Fruit fly (Drosophila melanogaster) whole organism, embryonic: ENCODE data around the gene Gyc88E.

Experiments used
- Antp ChIP-seq: fragments of 200-800 bp; sonication (Bioruptor generic); optimal IDR thresholded peaks from 3 replicates; lab custom pipeline; 2016; ENCODE audit warnings: missing biosample characterization, missing genetic modification characterization
- BEAF-32 ChIP-seq: fragments of 200-800 bp; sonication (Bioruptor generic); optimal IDR thresholded peaks from 3 replicates; lab custom pipeline; 2017; ENCODE audit warnings: missing biosample characterization, missing genetic modification characterization, mild to moderate bottlenecking, moderate library complexity, missing genetic modification reagents
- CG10366 ChIP-seq: fragments of 200-800 bp; sonication (Bioruptor generic); IDR thresholded peaks from 2 replicates; pipeline ENCODE4 v1.3.6; 2022; ENCODE audit warnings: missing biosample characterization, missing genetic modification characterization
- CG10543 ChIP-seq: fragments of 200-800 bp; sonication (Bioruptor generic); optimal IDR thresholded peaks from 3 replicates; lab custom pipeline; 2017; ENCODE audit warnings: missing biosample characterization, mild to moderate bottlenecking, missing genetic modification characterization, moderate library complexity
- CG10654 ChIP-seq: fragments of 200-800 bp; sonication (Bioruptor generic); optimal IDR thresholded peaks from 2 replicates; lab custom pipeline; 2016; ENCODE audit warnings: missing biosample characterization, missing genetic modification characterization
- CG10959 ChIP-seq: fragments of 200-800 bp; sonication (Bioruptor generic); IDR thresholded peaks from 2 replicates; pipeline ENCODE4 v1.3.6; 2022; ENCODE audit warnings: missing biosample characterization, missing genetic modification characterization
- CG11723 ChIP-seq: fragments of 200-800 bp; sonication (Bioruptor generic); optimal IDR thresholded peaks from 2 replicates; lab custom pipeline; 2017; ENCODE audit warnings: missing biosample characterization, mild to moderate bottlenecking, missing genetic modification characterization
- CG14441 ChIP-seq: fragments of 200-800 bp; sonication (Bioruptor generic); IDR thresholded peaks from 2 replicates; pipeline ENCODE4 v1.3.6; 2022; ENCODE audit warnings: missing biosample characterization, missing genetic modification characterization
- CG14710 ChIP-seq: fragments of 200-800 bp; sonication (Bioruptor generic); optimal IDR thresholded peaks from 3 replicates; lab custom pipeline; 2019; ENCODE audit warnings: missing biosample characterization, mild to moderate bottlenecking, missing genetic modification characterization, moderate library complexity
- CG14860 ChIP-seq: fragments of 200-800 bp; sonication (Bioruptor generic); IDR thresholded peaks from 3 replicates; pipeline ENCODE4 v1.3.6; 2022; ENCODE audit warnings: missing biosample characterization, missing genetic modification characterization; ENCODE audit not compliant: partially characterized antibody
- CG1529 ChIP-seq: fragments of 200-800 bp; sonication (Bioruptor generic); optimal IDR thresholded peaks from 3 replicates; lab custom pipeline; 2018; ENCODE audit warnings: missing biosample characterization, missing genetic modification characterization
- CG16779 ChIP-seq: fragments of 200-800 bp; sonication (Bioruptor generic); IDR thresholded peaks from 2 replicates; pipeline ENCODE4 v1.3.6; 2022; ENCODE audit warnings: missing biosample characterization, missing genetic modification characterization
- CG17328 ChIP-seq: fragments of 200-800 bp; sonication (Bioruptor generic); IDR thresholded peaks from 2 replicates; pipeline ENCODE4 v1.3.6; 2022; ENCODE audit warnings: missing biosample characterization, missing genetic modification characterization
- CG18619 ChIP-seq: fragments of 200-800 bp; sonication (Bioruptor generic); optimal IDR thresholded peaks from 3 replicates; lab custom pipeline; 2017; ENCODE audit warnings: missing biosample characterization, mild to moderate bottlenecking, missing genetic modification characterization
- CG2129 ChIP-seq: fragments of 200-800 bp; sonication (Bioruptor generic); IDR thresholded peaks from 2 replicates; pipeline ENCODE4 v1.3.6; 2022; ENCODE audit warnings: missing biosample characterization, missing genetic modification characterization; ENCODE audit not compliant: partially characterized antibody
- CG3281 ChIP-seq: fragments of 200-800 bp; sonication (Bioruptor generic); optimal IDR thresholded peaks from 3 replicates; lab custom pipeline; 2017; ENCODE audit warnings: missing biosample characterization, mild to moderate bottlenecking, missing genetic modification characterization
- CG3407 ChIP-seq: fragments of 200-800 bp; sonication (Bioruptor generic); optimal IDR thresholded peaks from 2 replicates; lab custom pipeline; 2018; ENCODE audit warnings: missing biosample characterization, mild to moderate bottlenecking, missing genetic modification characterization
- CG34224 ChIP-seq: fragments of 200-800 bp; sonication (Bioruptor generic); IDR thresholded peaks from 3 replicates; pipeline ENCODE4 v1.3.6; 2022; ENCODE audit warnings: missing biosample characterization, missing genetic modification characterization; ENCODE audit not compliant: partially characterized antibody
- CG6791 ChIP-seq: fragments of 200-800 bp; sonication (Bioruptor generic); IDR thresholded peaks from 3 replicates; pipeline ENCODE4 v1.3.6; 2022; ENCODE audit warnings: missing biosample characterization, missing genetic modification characterization; ENCODE audit not compliant: partially characterized antibody
- CG7556 ChIP-seq: fragments of 200-800 bp; sonication (Bioruptor generic); optimal IDR thresholded peaks from 2 replicates; lab custom pipeline; 2017; ENCODE audit warnings: missing biosample characterization, mild to moderate bottlenecking, missing genetic modification characterization
- CG9609 ChIP-seq: fragments of 200-800 bp; sonication (Bioruptor generic); optimal IDR thresholded peaks from 3 replicates; lab custom pipeline; 2016; ENCODE audit warnings: missing biosample characterization, missing genetic modification characterization
- CG9797 ChIP-seq: fragments of 200-800 bp; sonication (Bioruptor generic); optimal IDR thresholded peaks from 3 replicates; lab custom pipeline; 2018; ENCODE audit warnings: missing biosample characterization, mild to moderate bottlenecking, missing genetic modification characterization
- CG9876 ChIP-seq: fragments of 200-800 bp; sonication (Bioruptor generic); optimal IDR thresholded peaks from 2 replicates; lab custom pipeline; 2016; ENCODE audit warnings: missing biosample characterization, missing genetic modification characterization
- CoRest ChIP-seq: fragments of 200-800 bp; sonication (Bioruptor generic); optimal IDR thresholded peaks from 3 replicates; lab custom pipeline; 2018; ENCODE audit warnings: missing biosample characterization, mild to moderate bottlenecking, missing genetic modification characterization, moderate library complexity
- Drgx ChIP-seq: fragments of 200-800 bp; sonication (Bioruptor generic); IDR thresholded peaks from 2 replicates; pipeline ENCODE4 v1.3.6; 2022; ENCODE audit warnings: missing biosample characterization, missing genetic modification characterization
- E2f1 ChIP-seq: fragments of 200-800 bp; sonication (Bioruptor generic); IDR thresholded peaks from 2 replicates; pipeline ENCODE4 v1.3.6; 2022; ENCODE audit warnings: missing biosample characterization, missing genetic modification characterization
- HHEX ChIP-seq: fragments of 200-800 bp; sonication (Bioruptor generic); optimal IDR thresholded peaks from 3 replicates; lab custom pipeline; 2017; ENCODE audit warnings: missing biosample characterization, mild to moderate bottlenecking, missing genetic modification characterization, missing genetic modification reagents
- Hsf ChIP-seq: fragments of 200-800 bp; sonication (Bioruptor generic); optimal IDR thresholded peaks from 3 replicates; lab custom pipeline; 2016; ENCODE audit warnings: missing biosample characterization, missing genetic modification characterization
- Meics ChIP-seq: fragments of 200-800 bp; sonication (Bioruptor generic); optimal IDR thresholded peaks from 2 replicates; lab custom pipeline; 2017; ENCODE audit warnings: missing biosample characterization, mild to moderate bottlenecking, missing genetic modification characterization
- Oaz ChIP-seq: fragments of 200-800 bp; sonication (Bioruptor generic); IDR thresholded peaks from 2 replicates; pipeline ENCODE4 v1.3.6; 2022; ENCODE audit warnings: missing biosample characterization, missing genetic modification characterization
- Rfx ChIP-seq: fragments of 200-800 bp; sonication (Bioruptor generic); IDR thresholded peaks from 2 replicates; pipeline ENCODE4 v1.3.6; 2022; ENCODE audit warnings: missing biosample characterization, missing genetic modification characterization
- abd-A ChIP-seq: fragments of 200-800 bp; sonication (Bioruptor generic); optimal IDR thresholded peaks from 3 replicates; lab custom pipeline; 2019; ENCODE audit warnings: missing biosample characterization, mild to moderate bottlenecking, missing genetic modification characterization, moderate library complexity
- ara ChIP-seq: fragments of 200-800 bp; sonication (Bioruptor generic); IDR thresholded peaks from 2 replicates; pipeline ENCODE4 v1.3.6; 2022; ENCODE audit warnings: missing biosample characterization, missing genetic modification characterization
- bab2 ChIP-seq: fragments of 200-800 bp; sonication (Bioruptor generic); optimal IDR thresholded peaks from 2 replicates; lab custom pipeline; 2016; ENCODE audit warnings: missing biosample characterization, missing genetic modification characterization
- bcd ChIP-seq: fragments of 200-800 bp; sonication (Bioruptor generic); optimal IDR thresholded peaks from 2 replicates; lab custom pipeline; 2017; ENCODE audit warnings: missing biosample characterization, mild to moderate bottlenecking, missing genetic modification characterization
- chn ChIP-seq: fragments of 200-800 bp; sonication (Bioruptor generic); optimal IDR thresholded peaks from 2 replicates; lab custom pipeline; 2016; ENCODE audit warnings: missing biosample characterization, missing genetic modification characterization
- gce ChIP-seq: fragments of 200-800 bp; sonication (Bioruptor generic); IDR thresholded peaks from 3 replicates; pipeline ENCODE4 v1.3.6; 2022; ENCODE audit warnings: missing biosample characterization, missing genetic modification characterization
- gfzf ChIP-seq: fragments of 200-800 bp; sonication (Bioruptor generic); optimal IDR thresholded peaks from 2 replicates; lab custom pipeline; 2016; ENCODE audit warnings: missing biosample characterization, mild to moderate bottlenecking, missing genetic modification characterization, moderate library complexity
- jumu ChIP-seq: fragments of 200-800 bp; sonication (Bioruptor generic); optimal IDR thresholded peaks from 3 replicates; lab custom pipeline; 2016; ENCODE audit warnings: missing biosample characterization, missing genetic modification characterization
- mirr ChIP-seq: fragments of 200-800 bp; sonication (Bioruptor generic); optimal IDR thresholded peaks from 3 replicates; lab custom pipeline; 2018; ENCODE audit warnings: missing biosample characterization, mild to moderate bottlenecking, missing genetic modification characterization
- nmo ChIP-seq: fragments of 200-800 bp; sonication (Bioruptor generic); optimal IDR thresholded peaks from 2 replicates; lab custom pipeline; 2018; ENCODE audit warnings: missing biosample characterization, mild to moderate bottlenecking, missing genetic modification characterization, moderate library complexity
- pfk ChIP-seq: fragments of 200-800 bp; sonication (Bioruptor generic); optimal IDR thresholded peaks from 2 replicates; lab custom pipeline; 2018; ENCODE audit warnings: missing biosample characterization, mild to moderate bottlenecking, missing genetic modification characterization, moderate library complexity
- sc ChIP-seq, 3 experiments: fragments of >200 bp in 2 of 3; fragments of 200-800 bp in 1 of 3; sonication (Bioruptor generic) in 1 of 3; optimal IDR thresholded peaks; 2 replicates in 2 of 3; 3 replicates in 1 of 3; lab custom pipeline; 2017; ENCODE audit warnings: mild to moderate bottlenecking in 1 of 3, missing biosample characterization in 1 of 3, missing genetic modification characterization in 1 of 3, missing genetic modification reagents in 1 of 3
- shn ChIP-seq: fragments of 200-800 bp; sonication (Bioruptor generic); optimal IDR thresholded peaks from 3 replicates; lab custom pipeline; 2016; ENCODE audit warnings: missing biosample characterization, missing genetic modification characterization
- so ChIP-seq: fragments of 200-800 bp; sonication (Bioruptor generic); IDR thresholded peaks from 3 replicates; pipeline ENCODE4 v1.3.6; 2022; ENCODE audit warnings: missing biosample characterization, missing genetic modification characterization
- tup ChIP-seq: fragments of 200-800 bp; sonication (Bioruptor generic); optimal IDR thresholded peaks from 2 replicates; lab custom pipeline; 2016; ENCODE audit warnings: missing biosample characterization, mild to moderate bottlenecking, missing genetic modification characterization, moderate library complexity
- vfl ChIP-seq: fragments of 200-800 bp; sonication (Bioruptor generic); optimal IDR thresholded peaks from 2 replicates; lab custom pipeline; 2016; ENCODE audit warnings: missing biosample characterization, missing genetic modification characterization
- wdn ChIP-seq: fragments of 200-800 bp; sonication (Bioruptor generic); IDR thresholded peaks from 2 replicates; pipeline ENCODE4 v1.3.6; 2022; ENCODE audit warnings: missing biosample characterization, missing genetic modification characterization

Gene Gyc88E

DNA sequence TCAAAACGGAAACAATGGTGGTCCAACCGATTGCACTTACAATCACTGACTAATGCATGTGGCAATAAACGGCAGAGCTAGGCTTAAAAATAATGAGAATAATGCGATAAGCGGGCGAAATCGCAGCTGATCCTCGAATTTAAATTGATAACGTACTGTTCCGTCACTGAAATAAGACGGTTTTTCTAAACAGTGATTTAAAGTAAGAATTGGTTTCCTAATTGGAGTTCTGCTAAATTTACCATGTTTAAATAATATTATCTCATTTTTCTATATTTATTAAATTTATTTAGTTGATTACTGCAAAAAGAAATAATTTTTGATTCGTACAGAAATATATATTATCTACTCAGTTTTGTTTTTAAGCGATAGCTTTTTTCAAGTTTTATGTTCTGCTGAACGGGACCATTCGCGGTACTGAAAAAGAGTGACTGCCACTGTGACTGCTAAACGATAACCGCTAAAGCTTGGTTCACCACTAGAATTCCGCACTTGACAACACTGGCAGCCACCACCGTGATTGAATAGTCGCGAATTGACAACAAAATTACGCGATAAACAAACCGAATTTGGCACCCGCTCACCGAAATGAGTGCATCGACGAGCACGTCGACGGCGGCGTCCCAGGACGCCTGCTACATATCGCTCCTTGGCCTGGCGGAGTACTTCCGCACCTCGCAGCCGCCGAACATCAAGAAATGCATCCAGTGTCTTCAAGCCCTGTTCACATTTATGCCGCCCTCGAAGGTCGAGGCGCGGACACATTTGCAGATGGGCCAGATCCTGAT, 58.7 kb downstream of the Gyc88E start, which contains the start of the genes Spn88Eb and Mau2 (continued):
- TF ChIP-seq CG10654 (GFP tag; lab: Kevin White, UChicago): peak; percentile 34
- peak; percentile 58 for TF ChIP-seq CG9876 (GFP tag; lab: Kevin White, UChicago)
- peak; percentile 82 for TF ChIP-seq BEAF-32 (GFP tag; lab: Kevin White, UChicago)
- TF ChIP-seq nmo (GFP tag; lab: Kevin White, UChicago): peak; percentile 62
- TF ChIP-seq Antp: peak; percentile 75
- peak; percentile 76 for TF ChIP-seq wdn (GFP tag; lab: Robert Waterston, UW)
- TF ChIP-seq so (GFP tag; lab: Robert Waterston, UW): peak; percentile 52; the same call in 1 of the 3 replicates
- peak; percentile 46; the same call in 2 of the 3 replicates for TF ChIP-seq CG14860 (GFP tag; lab: Robert Waterston, UW)
- peak; percentile 53 for TF ChIP-seq CG17328 (GFP tag; lab: Robert Waterston, UW)
- TF ChIP-seq CG7556 (GFP tag; lab: Kevin White, UChicago): peak; percentile 59
- TF ChIP-seq Hsf (GFP tag; lab: Kevin White, UChicago): peak; percentile 49
- TF ChIP-seq CoRest (tag; lab: Kevin White, UChicago): peak; percentile 68
- peak; percentile 35; the same call in 1 of the 2 replicates for TF ChIP-seq Oaz
- TF ChIP-seq CG9609 (GFP tag; lab: Kevin White, UChicago): peak; percentile 62
- TF ChIP-seq CG9797 (GFP tag; lab: Kevin White, UChicago): no peak
- TF ChIP-seq bab2 (GFP tag; lab: Kevin White, UChicago): peak; percentile 61
- TF ChIP-seq CG34224: peak; percentile 67
- peak; percentile 74 for TF ChIP-seq CG10366 (GFP tag; lab: Robert Waterston, UW)
- peak; percentile 45 for TF ChIP-seq vfl (GFP tag; lab: Kevin White, UChicago)
- no peak for TF ChIP-seq sc (optimal IDR thresholded peaks at IDR 0.05; lab: Kevin White, UChicago)
- no peak for TF ChIP-seq sc (GFP tag; optimal IDR thresholded peaks at IDR 0.05; lab: Kevin White, UChicago)
- peak; percentile 75 for TF ChIP-seq chn
- TF ChIP-seq tup: peak; percentile 24
- no peak for TF ChIP-seq abd-A (tag; lab: Kevin White, UChicago)
- peak; percentile 45 for TF ChIP-seq CG18619 (GFP tag; lab: Kevin White, UChicago)
- peak; percentile 51 for TF ChIP-seq mirr (GFP tag; lab: Kevin White, UChicago)
- no peak for TF ChIP-seq pfk (GFP tag; lab: Kevin White, UChicago)
- peak; percentile 31 for TF ChIP-seq CG3407
- peak; percentile 64 for TF ChIP-seq CG10543
- no peak for TF ChIP-seq CG11723 (GFP tag; lab: Kevin White, UChicago)
- peak; percentile 37 for TF ChIP-seq shn
- no peak for TF ChIP-seq gce (GFP tag; lab: Robert Waterston, UW)
- peak; percentile 67 for TF ChIP-seq bcd (GFP tag; lab: Kevin White, UChicago)
- peak; percentile 92 for TF ChIP-seq Rfx (GFP tag; lab: Robert Waterston, UW)
- peak; percentile 43; the same call in 1 of the 2 replicates for TF ChIP-seq ara (GFP tag; lab: Robert Waterston, UW)
- peak; percentile 56 for TF ChIP-seq CG3281 (GFP tag; lab: Kevin White, UChicago)
- peak; percentile 64 for TF ChIP-seq Meics (GFP tag; lab: Kevin White, UChicago)
- peak; percentile 37; the same call in 1 of the 2 replicates for TF ChIP-seq Drgx (GFP tag; lab: Robert Waterston, UW)
- no peak; the same call in 1 of the 2 replicates for TF ChIP-seq CG2129 (GFP tag; lab: Robert Waterston, UW)
- no peak for TF ChIP-seq CG10959
- peak; percentile 72 for TF ChIP-seq E2f1 (GFP tag; lab: Robert Waterston, UW)
- TF ChIP-seq CG14441 (GFP tag; lab: Robert Waterston, UW): peak; percentile 70
- TF ChIP-seq CG14710 (tag; lab: Kevin White, UChicago): peak; percentile 66
- TF ChIP-seq HHEX (GFP tag; lab: Kevin White, UChicago): peak; percentile 42
- peak; percentile 76 for TF ChIP-seq jumu (GFP tag; lab: Kevin White, UChicago)
- peak; percentile 76 for TF ChIP-seq CG6791 (GFP tag; lab: Robert Waterston, UW)
- 0 out of 2 replicates have a peak, but pooled peaks have one; percentile 38 for TF ChIP-seq CG16779
- TF ChIP-seq CG1529 (GFP tag; lab: Kevin White, UChicago): no peak
- TF ChIP-seq gfzf (GFP tag; lab: Kevin White, UChicago): peak; percentile 28
